Worm (Caenorhabditis elegans) whole organism, late embryonic: ENCODE data around the gene ess-2.

Source experiments
- T23F11.4 ChIP-seq: fragments of 200-800 bp; sonication (Bioruptor generic); optimal IDR thresholded peaks from 2 replicates; lab custom pipeline; 2018; ENCODE audit warnings: mild to moderate bottlenecking, missing genetic modification characterization, missing compliant biosample characterization
- ahr-1 ChIP-seq: sonication (generic microtip); optimal IDR thresholded peaks from 2 replicates; lab custom pipeline; 2016; ENCODE audit warnings: missing genetic modification characterization, missing compliant biosample characterization
- ama-1 ChIP-seq: fragments of 150-350 bp; optimal IDR thresholded peaks from 2 replicates; lab custom pipeline; 2014
- ceh-22 ChIP-seq: sonication (generic microtip); optimal IDR thresholded peaks from 2 replicates; lab custom pipeline; 2017; ENCODE audit warnings: missing biosample characterization, missing genetic modification characterization
- ceh-34 ChIP-seq: sonication (generic microtip); optimal IDR thresholded peaks from 2 replicates; lab custom pipeline; 2016; ENCODE audit warnings: mild to moderate bottlenecking, missing genetic modification characterization, missing compliant biosample characterization
- ceh-45 ChIP-seq: fragments of 200-800 bp; sonication (Bioruptor generic); IDR thresholded peaks from 2 replicates; pipeline ENCODE4 v1.3.6; 2022; ENCODE audit warnings: missing genetic modification reagents, missing genetic modification characterization, missing compliant biosample characterization
- ceh-9 ChIP-seq: sonication (generic microtip); optimal IDR thresholded peaks from 2 replicates; lab custom pipeline; 2016; ENCODE audit warnings: mild to moderate bottlenecking, missing genetic modification characterization, inconsistent platforms, missing compliant biosample characterization
- fkh-10 ChIP-seq: fragments of 150-350 bp; optimal IDR thresholded peaks from 2 replicates; lab custom pipeline; 2014; ENCODE audit warnings: missing biosample characterization, missing genetic modification reagents, missing genetic modification characterization
- lin-11 ChIP-seq: fragments of 200-800 bp; sonication (Bioruptor generic); optimal IDR thresholded peaks from 2 replicates; lab custom pipeline; 2018; ENCODE audit warnings: mild to moderate bottlenecking, missing genetic modification characterization, missing compliant biosample characterization
- mec-3 ChIP-seq: sonication (generic microtip); optimal IDR thresholded peaks from 2 replicates; lab custom pipeline; 2016; ENCODE audit warnings: borderline replicate concordance, missing genetic modification characterization, missing compliant biosample characterization
- npax-4 ChIP-seq: sonication (generic microtip); optimal IDR thresholded peaks from 2 replicates; lab custom pipeline; 2016; ENCODE audit warnings: missing genetic modification characterization, missing compliant biosample characterization
- pqm-1 ChIP-seq: sonication (generic microtip); optimal IDR thresholded peaks from 2 replicates; lab custom pipeline; 2016; ENCODE audit warnings: missing genetic modification characterization, missing compliant biosample characterization
- pros-1 ChIP-seq: fragments of 150-350 bp; optimal IDR thresholded peaks from 2 replicates; lab custom pipeline; 2014; ENCODE audit warnings: missing biosample characterization, missing genetic modification reagents, missing genetic modification characterization
- sdc-2 ChIP-seq: sonication (generic microtip); optimal IDR thresholded peaks from 2 replicates; lab custom pipeline; 2016; ENCODE audit warnings: missing genotype, missing genetic modification characterization, missing compliant biosample characterization
- sox-2 ChIP-seq: fragments of 200-800 bp; sonication (Bioruptor generic); IDR thresholded peaks from 2 replicates; pipeline ENCODE4 v1.3.6; 2022; ENCODE audit warnings: missing genetic modification reagents, missing genetic modification characterization, missing compliant biosample characterization
- unc-86 ChIP-seq: sonication (generic microtip); optimal IDR thresholded peaks from 2 replicates; lab custom pipeline; 2016; ENCODE audit warnings: missing genetic modification characterization, missing compliant biosample characterization
- zip-5 ChIP-seq: sonication (generic microtip); optimal IDR thresholded peaks from 2 replicates; lab custom pipeline; 2016; ENCODE audit warnings: missing genetic modification characterization, missing compliant biosample characterization

Gene ess-2

ce11 chrIII:8439312-8439711, 50.8 kb downstream of the ess-2 start, which contains the start of gene pqn-96:
TSS of gene pqn-96 (minus strand) at chrIII:8439412.
- no peak for TF ChIP-seq ama-1 (lab: Kevin White, UChicago)
- no peak for TF ChIP-seq sdc-2 (tag; lab: Kevin White, UChicago)
- TF ChIP-seq unc-86 = no peak
- no peak for TF ChIP-seq sox-2
- TF ChIP-seq lin-11 (tag; lab: Kevin White, UChicago) = no peak
- TF ChIP-seq pros-1 (tag; lab: Kevin White, UChicago) = no peak
- TF ChIP-seq ceh-34 (tag; lab: Kevin White, UChicago) = no peak
- TF ChIP-seq T23F11.4 (GFP tag; lab: Kevin White, UChicago) = no peak
- no peak for TF ChIP-seq ceh-9 (tag; lab: Kevin White, UChicago)
- no peak for TF ChIP-seq npax-4 (tag; lab: Kevin White, UChicago)
- no peak for TF ChIP-seq ceh-22 (tag; lab: Kevin White, UChicago)
- no peak for TF ChIP-seq mec-3 (tag; lab: Kevin White, UChicago)
- TF ChIP-seq pqm-1 (tag; lab: Kevin White, UChicago) = no peak
- no peak for TF ChIP-seq zip-5 (tag; lab: Kevin White, UChicago)
- TF ChIP-seq ahr-1 (tag; lab: Kevin White, UChicago) = no peak
- TF ChIP-seq ceh-45 (GFP tag; lab: Robert Waterston, UW) = no peak
- no peak for TF ChIP-seq fkh-10
